Worm (Caenorhabditis elegans) whole organism, L4 larva: ENCODE data around the gene soc-2.

ENCODE experiments used
- D1046.2 ChIP-seq: fragments of 200-800 bp; sonication (Bioruptor generic); IDR thresholded peaks from 2 replicates; pipeline ENCODE4 v1.3.6; 2022; ENCODE audit warnings: missing genetic modification characterization, missing compliant biosample characterization
- F26F4.8 ChIP-seq: fragments of 200-800 bp; sonication (Bioruptor generic); conservative IDR thresholded peaks from 2 replicates; pipeline ENCODE4 v1.3.6; 2022; ENCODE audit warnings: missing genetic modification characterization, missing compliant biosample characterization
- R02D3.7 ChIP-seq: fragments of 150-350 bp; sonication (generic microtip); optimal IDR thresholded peaks from 3 replicates; lab custom pipeline; 2014; ENCODE audit warnings: missing biosample characterization, missing genetic modification characterization
- T20F7.1 ChIP-seq: fragments of 200-800 bp; sonication (Bioruptor generic); optimal IDR thresholded peaks from 2 replicates; lab custom pipeline; 2018; ENCODE audit warnings: mild to moderate bottlenecking, missing genetic modification characterization, missing compliant biosample characterization
- T26A8.4 ChIP-seq: fragments of 200-800 bp; sonication (Bioruptor generic); IDR thresholded peaks from 2 replicates; pipeline ENCODE4 v1.3.6; 2022; ENCODE audit warnings: missing genetic modification characterization, missing compliant biosample characterization
- Y5F2A.4 ChIP-seq: fragments of 200-800 bp; sonication (Bioruptor generic); optimal IDR thresholded peaks from 2 replicates; lab custom pipeline; 2018; ENCODE audit warnings: mild to moderate bottlenecking, missing genetic modification characterization, missing compliant biosample characterization
- Y75B8A.6 ChIP-seq: fragments of 200-800 bp; sonication (Bioruptor generic); IDR thresholded peaks from 2 replicates; pipeline ENCODE4 v1.3.6; 2022; ENCODE audit warnings: missing genetic modification reagents, missing genetic modification characterization, missing compliant biosample characterization
- ZK337.2 ChIP-seq: fragments of 200-800 bp; sonication (Bioruptor generic); IDR thresholded peaks from 2 replicates; pipeline ENCODE4 v1.3.6; 2022; ENCODE audit warnings: missing genetic modification reagents, missing genetic modification characterization, missing compliant biosample characterization
- ama-1 ChIP-seq: fragments of 150-350 bp; optimal IDR thresholded peaks from 2 replicates; lab custom pipeline; 2014; ENCODE audit warnings: inconsistent platforms, mixed read lengths
- ceh-20 ChIP-seq: fragments of 200-800 bp; sonication (Bioruptor generic); IDR thresholded peaks from 2 replicates; pipeline ENCODE4 v1.3.6; 2022; ENCODE audit warnings: missing genetic modification reagents, missing genetic modification characterization, missing compliant biosample characterization
- ceh-28 ChIP-seq: fragments of 150-350 bp; optimal IDR thresholded peaks from 2 replicates; lab custom pipeline; 2014; ENCODE audit warnings: missing biosample characterization, missing genetic modification reagents, missing genetic modification characterization
- ceh-32 ChIP-seq: sonication (generic microtip); optimal IDR thresholded peaks from 2 replicates; lab custom pipeline; 2016; ENCODE audit warnings: mild to moderate bottlenecking, missing genetic modification characterization, missing compliant biosample characterization; ENCODE audit not compliant: poor library complexity
- ceh-44 ChIP-seq: fragments of 200-800 bp; sonication (Bioruptor generic); IDR thresholded peaks from 2 replicates; pipeline ENCODE4 v1.3.6; 2022; ENCODE audit warnings: missing genetic modification reagents, missing genetic modification characterization, missing compliant biosample characterization
- ceh-82 ChIP-seq: sonication (generic microtip); optimal IDR thresholded peaks from 2 replicates; lab custom pipeline; 2017; ENCODE audit warnings: missing biosample characterization, missing genetic modification characterization
- daf-12 ChIP-seq: fragments of 150-350 bp; optimal IDR thresholded peaks from 2 replicates; lab custom pipeline; 2014; ENCODE audit warnings: missing biosample characterization, missing genetic modification reagents, missing genetic modification characterization
- daf-16 ChIP-seq, 3 experiments: sonication (generic microtip); optimal IDR thresholded peaks; 2 replicates each; lab custom pipeline; 2016 to 2017; ENCODE audit warnings: missing genetic modification characterization in 3 of 3, missing genetic modification reagents in 3 of 3, mild to moderate bottlenecking in 2 of 3, missing compliant biosample characterization in 2 of 3, missing biosample characterization in 1 of 3, moderate library complexity in 1 of 3
- daf-19 ChIP-seq: fragments of 200-800 bp; sonication (Bioruptor generic); conservative IDR thresholded peaks from 2 replicates; pipeline ENCODE4 v1.3.6; 2022; ENCODE audit warnings: missing genetic modification characterization, missing compliant biosample characterization
- dmd-6 ChIP-seq: fragments of 200-800 bp; sonication (Bioruptor generic); IDR thresholded peaks from 2 replicates; pipeline ENCODE4 v1.3.6; 2022; ENCODE audit warnings: missing genetic modification reagents, missing genetic modification characterization, missing compliant biosample characterization
- dpl-1 ChIP-seq: fragments of 150-350 bp; optimal IDR thresholded peaks from 2 replicates; lab custom pipeline; 2014; ENCODE audit warnings: missing biosample characterization, missing genetic modification reagents, missing genetic modification characterization
- dve-1 ChIP-seq: sonication (generic microtip); optimal IDR thresholded peaks from 2 replicates; lab custom pipeline; 2017; ENCODE audit warnings: antibody characterized with exemption, mild to moderate bottlenecking, missing genetic modification characterization, missing compliant biosample characterization; ENCODE audit not compliant: insufficient read depth
- hlh-30 ChIP-seq: sonication (generic microtip); optimal IDR thresholded peaks from 2 replicates; lab custom pipeline; 2017; ENCODE audit warnings: antibody characterized with exemption, mild to moderate bottlenecking, missing genetic modification characterization, missing compliant biosample characterization; ENCODE audit not compliant: insufficient read depth
- hmg-1.1 ChIP-seq: fragments of 200-800 bp; sonication (Bioruptor generic); IDR thresholded peaks from 2 replicates; pipeline ENCODE4 v1.3.6; 2022; ENCODE audit warnings: missing genetic modification reagents, missing genetic modification characterization, missing compliant biosample characterization
- jun-1 ChIP-seq: fragments of 150-350 bp; optimal IDR thresholded peaks from 2 replicates; lab custom pipeline; 2014; ENCODE audit warnings: missing biosample characterization, missing genetic modification reagents, missing genetic modification characterization
- lim-7 ChIP-seq: fragments of 200-800 bp; sonication (Bioruptor generic); IDR thresholded peaks from 2 replicates; pipeline ENCODE4 v1.3.6; 2022; ENCODE audit warnings: missing genetic modification characterization, missing compliant biosample characterization
- lin-1 ChIP-seq: fragments of 200-800 bp; sonication (Bioruptor generic); IDR thresholded peaks from 2 replicates; pipeline ENCODE4 v1.3.6; 2022; ENCODE audit warnings: missing genetic modification reagents, missing genetic modification characterization, missing compliant biosample characterization
- lin-13 ChIP-seq: fragments of 150-350 bp; optimal IDR thresholded peaks from 2 replicates; lab custom pipeline; 2014; ENCODE audit warnings: missing biosample characterization, missing genetic modification reagents, missing genetic modification characterization
- lin-15B ChIP-seq: fragments of 150-350 bp; sonication (generic microtip); optimal IDR thresholded peaks from 3 replicates; lab custom pipeline; 2014; ENCODE audit warnings: missing biosample characterization, missing genetic modification characterization
- madf-5 ChIP-seq, 2 experiments: fragments of 200-800 bp; sonication (Bioruptor generic); IDR thresholded peaks; 2 replicates each; pipeline ENCODE4 v1.3.6; 2022; ENCODE audit warnings: missing compliant biosample characterization in 2 of 2, missing genetic modification characterization in 2 of 2
- mdl-1 ChIP-seq, 2 experiments: fragments of 150-350 bp in 1 of 2; sonication (generic microtip) in 1 of 2; optimal IDR thresholded peaks; 2 replicates each; lab custom pipeline; 2014 to 2017; ENCODE audit warnings: missing biosample characterization in 2 of 2, missing genetic modification characterization in 2 of 2
- mdt-29 ChIP-seq: fragments of 200-800 bp; sonication (Bioruptor generic); IDR thresholded peaks from 2 replicates; pipeline ENCODE4 v1.3.6; 2022; ENCODE audit warnings: missing genetic modification reagents, missing genetic modification characterization, missing compliant biosample characterization
- mep-1 ChIP-seq: fragments of 150-350 bp; sonication (generic microtip); optimal IDR thresholded peaks from 3 replicates; lab custom pipeline; 2014; ENCODE audit warnings: missing biosample characterization, missing genetic modification characterization
- mxl-2 ChIP-seq: fragments of 200-800 bp; sonication (Bioruptor generic); conservative IDR thresholded peaks from 2 replicates; pipeline ENCODE4 v1.3.6; 2022; ENCODE audit warnings: missing genetic modification reagents, missing genetic modification characterization, missing compliant biosample characterization
- nhr-10 ChIP-seq: fragments of 150-350 bp; optimal IDR thresholded peaks from 2 replicates; lab custom pipeline; 2014; ENCODE audit warnings: missing biosample characterization, missing genetic modification characterization
- nhr-237 ChIP-seq: sonication (generic microtip); optimal IDR thresholded peaks from 2 replicates; lab custom pipeline; 2017; ENCODE audit warnings: missing biosample characterization, missing genetic modification characterization
- nhr-42 ChIP-seq: fragments of 200-800 bp; sonication (Bioruptor generic); IDR thresholded peaks from 2 replicates; pipeline ENCODE4 v1.3.6; 2022; ENCODE audit warnings: missing genetic modification characterization, missing compliant biosample characterization
- nhr-77 ChIP-seq: fragments of 150-350 bp; optimal IDR thresholded peaks from 2 replicates; lab custom pipeline; 2014; ENCODE audit warnings: missing biosample characterization, missing genetic modification characterization
- pha-4 ChIP-seq, 2 experiments: fragments of 150-350 bp in 1 of 2; fragments of 200-800 bp in 1 of 2; sonication (Bioruptor generic) in 1 of 2; IDR thresholded peaks in 1 of 2; optimal IDR thresholded peaks in 1 of 2; 2 replicates each; pipeline versions ENCODE4 v1.3.6 to Lab custom; 2014 to 2022; ENCODE audit warnings: missing genetic modification characterization in 2 of 2, missing genetic modification reagents in 2 of 2, missing biosample characterization in 1 of 2, missing compliant biosample characterization in 1 of 2
- php-3 ChIP-seq: fragments of 200-800 bp; sonication (Bioruptor generic); IDR thresholded peaks from 2 replicates; pipeline ENCODE4 v1.3.6; 2022; ENCODE audit warnings: missing genetic modification reagents, missing genetic modification characterization, missing compliant biosample characterization
- pqm-1 ChIP-seq: sonication (generic microtip); optimal IDR thresholded peaks from 2 replicates; lab custom pipeline; 2017; ENCODE audit warnings: missing biosample characterization, missing genetic modification characterization
- saeg-2 ChIP-seq: fragments of 200-800 bp; sonication (Bioruptor generic); IDR thresholded peaks from 2 replicates; pipeline ENCODE4 v1.3.6; 2022; ENCODE audit warnings: missing genetic modification reagents, missing genetic modification characterization, missing compliant biosample characterization
- sdz-12 ChIP-seq: fragments of 200-800 bp; sonication (Bioruptor generic); optimal IDR thresholded peaks from 2 replicates; lab custom pipeline; 2018; ENCODE audit warnings: mild to moderate bottlenecking, missing genetic modification characterization, missing compliant biosample characterization
- set-16 ChIP-seq: fragments of 200-800 bp; sonication (Bioruptor generic); IDR thresholded peaks from 2 replicates; pipeline ENCODE4 v1.3.6; 2022; ENCODE audit warnings: missing genetic modification reagents, missing genetic modification characterization, missing compliant biosample characterization
- skn-1 ChIP-seq: fragments of 150-350 bp; optimal IDR thresholded peaks from 2 replicates; lab custom pipeline; 2014; ENCODE audit warnings: missing biosample characterization, missing genetic modification characterization
- snpc-1.2 ChIP-seq: fragments of 200-800 bp; sonication (Bioruptor generic); IDR thresholded peaks from 2 replicates; pipeline ENCODE4 v1.3.6; 2022; ENCODE audit warnings: missing genetic modification reagents, missing genetic modification characterization, missing compliant biosample characterization
- spr-1 ChIP-seq: sonication (generic microtip); optimal IDR thresholded peaks from 2 replicates; lab custom pipeline; 2016; ENCODE audit warnings: mild to moderate bottlenecking, missing genetic modification characterization, missing compliant biosample characterization
- spr-3 ChIP-seq: fragments of 200-800 bp; sonication (Bioruptor generic); optimal IDR thresholded peaks from 2 replicates; lab custom pipeline; 2018; ENCODE audit warnings: mild to moderate bottlenecking, missing genetic modification characterization, missing compliant biosample characterization
- unc-130 ChIP-seq: sonication (generic microtip); optimal IDR thresholded peaks from 2 replicates; lab custom pipeline; 2016; ENCODE audit warnings: missing genetic modification reagents, missing genetic modification characterization, missing compliant biosample characterization
- unc-39 ChIP-seq: sonication (generic microtip); optimal IDR thresholded peaks from 2 replicates; lab custom pipeline; 2017; ENCODE audit warnings: missing biosample characterization, missing genetic modification characterization
- zfp-2 ChIP-seq: sonication (generic microtip); optimal IDR thresholded peaks from 2 replicates; lab custom pipeline; 2016; ENCODE audit warnings: mild to moderate bottlenecking, missing genetic modification characterization, missing compliant biosample characterization
- zfp-3 ChIP-seq: fragments of 200-800 bp; sonication (Bioruptor generic); conservative IDR thresholded peaks from 2 replicates; pipeline ENCODE4 v1.3.6; 2022; ENCODE audit warnings: missing genetic modification reagents, missing genetic modification characterization, missing compliant biosample characterization
- ztf-11 ChIP-seq: fragments of 150-350 bp; optimal IDR thresholded peaks from 2 replicates; lab custom pipeline; 2014; ENCODE audit warnings: missing biosample characterization, missing genetic modification characterization

soc-2 gene

ce11 chrIV:5088814-5089322 lies 63.4 kb downstream of the soc-2 start, which contains the start of gene ivd-1 (continued):
- TF ChIP-seq hlh-30 (tag; lab: Kevin White, UChicago) = peak; percentile 88
- no peak for TF ChIP-seq nhr-77
- no peak for TF ChIP-seq T26A8.4 (GFP tag; lab: Robert Waterston, UW)
- TF ChIP-seq hmg-1.1 = no peak
- no peak for TF ChIP-seq set-16 (GFP tag; lab: Robert Waterston, UW)
- no peak for TF ChIP-seq daf-19 (GFP tag; lab: Robert Waterston, UW)
- no peak for TF ChIP-seq pha-4 (GFP tag; IDR thresholded peaks at IDR 0.05; lab: Robert Waterston, UW)
- TF ChIP-seq pha-4 (tag; optimal IDR thresholded peaks at IDR 0.05; lab: Kevin White, UChicago) = no peak
- TF ChIP-seq daf-16 (GFP tag; optimal IDR thresholded peaks at IDR 0.05; lab: Kevin White, UChicago) = no peak
- TF ChIP-seq daf-16 (tag; optimal IDR thresholded peaks at IDR 0.05; lab: Kevin White, UChicago) = peak; percentile 60
- TF ChIP-seq ceh-32 (tag; lab: Kevin White, UChicago) = no peak
- no peak for TF ChIP-seq lin-13
- no peak for TF ChIP-seq nhr-10
- no peak for TF ChIP-seq ceh-44 (GFP tag; lab: Robert Waterston, UW)
- no peak for TF ChIP-seq php-3 (GFP tag; lab: Robert Waterston, UW)
- no peak for TF ChIP-seq ztf-11 (tag; lab: Kevin White, UChicago)
- TF ChIP-seq ceh-28 (tag; lab: Kevin White, UChicago) = no peak
- TF ChIP-seq sdz-12 = no peak
- TF ChIP-seq mdl-1 (tag; optimal IDR thresholded peaks at IDR 0.05; lab: Kevin White, UChicago) = peak in 1 of 2 experiments; percentile 77
- TF ChIP-seq zfp-2 (tag; lab: Kevin White, UChicago) = no peak
- no peak for TF ChIP-seq nhr-42 (GFP tag; lab: Robert Waterston, UW)
- TF ChIP-seq Y75B8A.6 = no peak
- TF ChIP-seq R02D3.7 = no peak
- no peak for TF ChIP-seq ceh-82
- TF ChIP-seq ZK337.2 = no peak
- TF ChIP-seq madf-5 (GFP tag; IDR thresholded peaks at IDR 0.05; lab: Robert Waterston, UW) = no peak
- no peak for TF ChIP-seq mxl-2 (GFP tag; lab: Robert Waterston, UW)
- no peak for TF ChIP-seq spr-1
- peak; percentile 83 for TF ChIP-seq dmd-6 (GFP tag; lab: Robert Waterston, UW)
- peak; percentile 50 for TF ChIP-seq mep-1 (tag; lab: Kevin White, UChicago)
- TF ChIP-seq zfp-3 (GFP tag; lab: Robert Waterston, UW) = no peak
- no peak for TF ChIP-seq T20F7.1 (GFP tag; lab: Kevin White, UChicago)
- TF ChIP-seq lim-7 (GFP tag; lab: Robert Waterston, UW) = no peak
- TF ChIP-seq dpl-1 (GFP tag; lab: Kevin White, UChicago) = no peak
- TF ChIP-seq skn-1 (tag; lab: Kevin White, UChicago) = no peak
- TF ChIP-seq spr-3 (GFP tag; lab: Kevin White, UChicago) = no peak
- no peak for TF ChIP-seq nhr-237 (tag; lab: Kevin White, UChicago)
- no peak for TF ChIP-seq lin-15B (tag; lab: Kevin White, UChicago)
- peak; percentile 75 for TF ChIP-seq dve-1
- TF ChIP-seq F26F4.8 (GFP tag; lab: Robert Waterston, UW) = no peak
- TF ChIP-seq unc-39 = no peak
- TF ChIP-seq Y5F2A.4 (GFP tag; lab: Kevin White, UChicago) = no peak
- TF ChIP-seq snpc-1.2 (GFP tag; lab: Robert Waterston, UW) = 0 out of 2 replicates have a peak, but pooled peaks have one; percentile 14
- TF ChIP-seq, all 104 proteins: peak for 15

ce11 chrIV:5086961-5087326 lies 65.3 kb downstream of the soc-2 start:
- TF ChIP-seq lin-1 (GFP tag; lab: Robert Waterston, UW) (0 out of 2 replicates have a peak, but pooled peaks have one; percentile 10), saeg-2 (GFP tag; lab: Robert Waterston, UW) (0 out of 2 replicates have a peak, but pooled peaks have one; percentile 14), zfp-2 (tag; lab: Kevin White, UChicago) (no peak), jun-1 (tag; lab: Kevin White, UChicago) (no peak), daf-12 (tag; lab: Kevin White, UChicago) (no peak), ceh-82 (no peak), unc-130 (GFP tag; lab: Kevin White, UChicago) (no peak), unc-39 (no peak), dmd-6 (GFP tag; lab: Robert Waterston, UW) (peak; percentile 12; the same call in 1 of the 2 replicates), ceh-20 (peak; percentile 46; the same call in 1 of the 2 replicates), mep-1 (tag; lab: Kevin White, UChicago) (no peak), pqm-1 (tag; lab: Kevin White, UChicago) (no peak), ama-1 (lab: Kevin White, UChicago) (peak; percentile 4), mdt-29 (GFP tag; lab: Robert Waterston, UW) (no peak), D1046.2 (GFP tag; lab: Robert Waterston, UW) (0 out of 2 replicates have a peak, but pooled peaks have one; percentile 8)
